Worm (Caenorhabditis elegans): Measurements from ENCODE around the gene sre-41.

- no peak for TF ChIP-seq ztf-29 (GFP tag; IDR thresholded peaks at IDR 0.05)
- no peak for TF ChIP-seq tab-1 (GFP tag; IDR thresholded peaks at IDR 0.05)
- no peak for TF ChIP-seq flt-1 (GFP tag; IDR thresholded peaks at IDR 0.05)
- TF ChIP-seq klf-2 (GFP tag; conservative IDR thresholded peaks at IDR 0.05) = no peak
- no peak for TF ChIP-seq cog-1 (tag; optimal IDR thresholded peaks at IDR 0.05)
- TF ChIP-seq T22C8.4 (GFP tag; IDR thresholded peaks at IDR 0.05) = no peak
- no peak for TF ChIP-seq ref-1 (GFP tag; conservative IDR thresholded peaks at IDR 0.05)
- no peak for TF ChIP-seq med-1 (GFP tag; optimal IDR thresholded peaks at IDR 0.05; ENCODE audit: insufficient read depth)
- TF ChIP-seq ztf-23 (GFP tag; IDR thresholded peaks at IDR 0.05) = no peak
These were observed 593 bp upstream of the sre-41 start for ce11 chrII:12387487-12387886.
